Fruit fly (Drosophila melanogaster) whole organism, pupa: Measurements from ENCODE around the gene CG43134.
A peak's percentile ranks its signal among the peaks of the same experiment; 100 is the strongest.

Experiments
- D1 ChIP-seq: fragments of 200-800 bp; sonication (Bioruptor generic); optimal IDR thresholded peaks from 2 replicates; lab custom pipeline; 2018; ENCODE audit warnings: missing biosample characterization, mild to moderate bottlenecking, missing genetic modification characterization, moderate library complexity
- Ets98B ChIP-seq: fragments of 200-800 bp; sonication (Bioruptor generic); IDR thresholded peaks from 2 replicates; pipeline ENCODE4 v1.3.6; 2022; ENCODE audit warnings: missing biosample characterization, missing genetic modification characterization
- fd96Ca ChIP-seq: fragments of 200-800 bp; sonication (Bioruptor generic); IDR thresholded peaks from 3 replicates; pipeline ENCODE4 v1.3.6; 2022; ENCODE audit warnings: missing biosample characterization, missing genetic modification characterization
- gl ChIP-seq: fragments of 200-800 bp; sonication (Bioruptor generic); optimal IDR thresholded peaks from 2 replicates; lab custom pipeline; 2018; ENCODE audit warnings: missing biosample characterization, mild to moderate bottlenecking, missing genetic modification characterization

DNA sequence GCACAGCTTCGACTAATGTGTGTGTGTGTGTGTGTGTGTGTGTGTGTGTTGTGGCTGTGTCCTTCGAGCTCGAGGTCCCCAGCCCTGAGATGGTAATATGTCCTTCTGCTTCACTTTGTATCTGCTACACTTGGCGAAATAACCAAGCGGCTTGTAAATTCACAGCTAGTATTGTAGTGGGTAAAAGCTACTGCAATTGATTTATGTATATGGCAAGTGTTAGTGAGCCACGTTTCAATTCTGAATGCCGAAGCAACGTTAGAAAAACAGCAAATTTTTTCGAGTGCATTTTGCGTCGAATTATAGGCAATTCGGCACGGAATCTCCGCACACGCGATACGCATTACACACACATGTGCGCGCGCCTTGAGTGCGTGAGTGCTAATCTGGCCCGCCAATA, 15.5 kb downstream of the CG43134 start:
- TF ChIP-seq D1 (tag; lab: Kevin White, UChicago): no peak
- TF ChIP-seq gl: no peak
- peak; percentile 46; the same call in 1 of the 3 replicates for TF ChIP-seq fd96Ca (GFP tag; lab: Robert Waterston, UW)
- peak; percentile 26; the same call in 1 of the 2 replicates for TF ChIP-seq Ets98B (GFP tag; lab: Robert Waterston, UW)
